Worm (Caenorhabditis elegans) whole organism, mixed stage, embryonic: Measurements from ENCODE around the gene coa-3.

Experiments
- elt-1 ChIP-seq: sonication (generic microtip); optimal IDR thresholded peaks from 2 replicates; lab custom pipeline; 2017; ENCODE audit warnings: missing genetic modification characterization, mild to moderate bottlenecking, missing compliant biosample characterization, antibody characterized with exemption, moderate library complexity, borderline replicate concordance; ENCODE audit not compliant: insufficient read depth
- nhr-237 ChIP-seq: fragments of 150-350 bp; optimal IDR thresholded peaks from 2 replicates; lab custom pipeline; 2014; ENCODE audit warnings: missing biosample characterization, missing genetic modification characterization
- pha-4 ChIP-seq: fragments of 150-350 bp; optimal IDR thresholded peaks from 2 replicates; lab custom pipeline; 2018; ENCODE audit warnings: missing biosample characterization, missing genetic modification reagents, missing genetic modification characterization

ce11 chrII:4617990-4618389, 15.6 kb upstream of the coa-3 start, which contains the start of gene clec-137:
- no peak for TF ChIP-seq pha-4 (tag; lab: Kevin White, UChicago)
- TF ChIP-seq elt-1, result no peak
- TF ChIP-seq nhr-237 (tag; lab: Kevin White, UChicago), result no peak
